Fruit fly (Drosophila melanogaster) whole organism: ENCODE results near the gene CG32246.

ENCODE experiments used
- CG8478 ChIP-seq: fragments of >200 bp; optimal IDR thresholded peaks from 2 replicates; lab custom pipeline; 2018; ENCODE audit warnings: inconsistent platforms
- Dll ChIP-seq: fragments of >200 bp; optimal IDR thresholded peaks from 2 replicates; lab custom pipeline; 2017
- EcR ChIP-seq, 2 experiments: fragments of >200 bp; optimal IDR thresholded peaks; 2 replicates each; lab custom pipeline; 2017; ENCODE audit warnings: missing biosample characterization in 2 of 2, missing genetic modification characterization in 2 of 2, missing genetic modification reagents in 2 of 2
- pan ChIP-seq: fragments of >200 bp; optimal IDR thresholded peaks from 2 replicates; lab custom pipeline; 2017
- psq ChIP-seq: fragments of >200 bp; optimal IDR thresholded peaks from 2 replicates; lab custom pipeline; 2017
- usp ChIP-seq: fragments of >200 bp; optimal IDR thresholded peaks from 2 replicates; lab custom pipeline; 2017; ENCODE audit warnings: missing biosample characterization, missing genetic modification characterization, mixed read lengths

DNA sequence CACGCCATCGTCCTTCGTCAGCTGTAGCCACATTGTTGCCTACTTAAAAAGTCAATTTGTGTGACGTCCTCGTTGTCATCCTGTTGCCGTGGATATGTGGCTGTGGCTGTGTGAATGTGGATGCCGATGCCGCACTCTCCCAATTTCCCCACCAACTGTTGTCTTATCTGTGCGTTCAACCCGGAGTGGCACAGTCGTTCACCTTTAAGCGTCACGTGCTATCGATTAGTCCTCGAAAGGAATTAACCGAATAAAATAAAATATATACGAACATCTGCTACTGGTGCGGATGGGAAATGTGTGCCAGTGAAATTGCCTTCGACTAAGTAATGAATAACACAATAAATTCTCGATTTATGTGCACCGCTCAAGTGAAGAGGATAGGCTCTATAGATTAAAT, 18.7 kb upstream of the CG32246 start:
- no peak for TF ChIP-seq Dll
- TF ChIP-seq psq (lab: Kevin White, UChicago): no peak
- no peak for TF ChIP-seq pan
- TF ChIP-seq EcR (GFP tag; optimal IDR thresholded peaks at IDR 0.05; lab: Kevin White, UChicago): no peak
- no peak for TF ChIP-seq CG8478 (lab: Kevin White, UChicago)
- no peak for TF ChIP-seq usp (GFP tag; lab: Kevin White, UChicago)
